Worm (Caenorhabditis elegans) whole organism, L3 larva: Measurements from ENCODE around the gene ZK892.3.
A peak's percentile ranks its signal among the peaks of the same experiment; 100 is the strongest.

ENCODE experiments used
- ZK546.5 ChIP-seq: sonication (generic microtip); optimal IDR thresholded peaks from 2 replicates; lab custom pipeline; 2017; ENCODE audit warnings: missing biosample characterization, missing genetic modification characterization
- aly-2 ChIP-seq: fragments of 150-350 bp; optimal IDR thresholded peaks from 2 replicates; lab custom pipeline; 2014; ENCODE audit warnings: missing biosample characterization, missing genetic modification characterization
- ama-1 ChIP-seq: fragments of 150-350 bp; optimal IDR thresholded peaks from 2 replicates; lab custom pipeline; 2018
- ceh-16 ChIP-seq: sonication (generic microtip); optimal IDR thresholded peaks from 2 replicates; lab custom pipeline; 2017; ENCODE audit warnings: missing biosample characterization, missing genetic modification characterization
- ceh-28 ChIP-seq: fragments of 150-350 bp; optimal IDR thresholded peaks from 2 replicates; lab custom pipeline; 2014; ENCODE audit warnings: missing biosample characterization, missing genetic modification reagents, missing genetic modification characterization
- ceh-82 ChIP-seq: fragments of 150-350 bp; optimal IDR thresholded peaks from 2 replicates; lab custom pipeline; 2014; ENCODE audit warnings: missing biosample characterization, missing genetic modification characterization
- daf-12 ChIP-seq: fragments of 150-350 bp; optimal IDR thresholded peaks from 2 replicates; lab custom pipeline; 2014; ENCODE audit warnings: missing biosample characterization, missing genetic modification reagents, missing genetic modification characterization
- egl-27 ChIP-seq: sonication (generic microtip); optimal IDR thresholded peaks from 4 replicates; lab custom pipeline; 2017; ENCODE audit warnings: missing biosample characterization, missing genetic modification reagents, missing genetic modification characterization
- egl-5 ChIP-seq: fragments of 150-350 bp; optimal IDR thresholded peaks from 2 replicates; lab custom pipeline; 2017; ENCODE audit warnings: missing biosample characterization, missing genetic modification reagents, missing genetic modification characterization, inconsistent platforms
- elt-1 ChIP-seq: fragments of 150-350 bp; optimal IDR thresholded peaks from 2 replicates; lab custom pipeline; 2014; ENCODE audit warnings: missing biosample characterization, missing genetic modification characterization
- elt-2 ChIP-seq: sonication (generic microtip); optimal IDR thresholded peaks from 2 replicates; lab custom pipeline; 2016; ENCODE audit warnings: missing genetic modification reagents, mild to moderate bottlenecking, missing genetic modification characterization, missing compliant biosample characterization
- elt-3 ChIP-seq, 3 experiments: fragments of 150-350 bp in 1 of 3; sonication (generic microtip) in 2 of 3; optimal IDR thresholded peaks; 2 replicates in 2 of 3; 4 replicates in 1 of 3; lab custom pipeline; 2014 to 2017; ENCODE audit warnings: missing biosample characterization in 3 of 3, missing genetic modification characterization in 3 of 3
- fos-1 ChIP-seq: fragments of 150-350 bp; optimal IDR thresholded peaks from 2 replicates; lab custom pipeline; 2014; ENCODE audit warnings: missing biosample characterization, missing genetic modification characterization
- hmg-11 ChIP-seq: sonication (generic microtip); optimal IDR thresholded peaks from 2 replicates; lab custom pipeline; 2016; ENCODE audit warnings: missing genetic modification characterization, missing compliant biosample characterization
- jun-1 ChIP-seq: fragments of 150-350 bp; optimal IDR thresholded peaks from 2 replicates; lab custom pipeline; 2014; ENCODE audit warnings: missing biosample characterization, missing genetic modification reagents, missing genetic modification characterization
- lin-15B ChIP-seq: fragments of 150-350 bp; optimal IDR thresholded peaks from 2 replicates; lab custom pipeline; 2014; ENCODE audit warnings: missing biosample characterization, missing genetic modification characterization
- lin-39 ChIP-seq: fragments of 150-350 bp; optimal IDR thresholded peaks from 2 replicates; lab custom pipeline; 2018; ENCODE audit warnings: missing biosample characterization, missing genetic modification reagents, missing genetic modification characterization
- mml-1 ChIP-seq: fragments of 150-350 bp; sonication (generic microtip); optimal IDR thresholded peaks from 3 replicates; lab custom pipeline; 2014; ENCODE audit warnings: missing biosample characterization, missing genetic modification characterization
- nfya-1 ChIP-seq: sonication (generic microtip); optimal IDR thresholded peaks from 2 replicates; lab custom pipeline; 2017; ENCODE audit warnings: missing genetic modification characterization, mild to moderate bottlenecking, missing compliant biosample characterization, antibody characterized with exemption, moderate library complexity; ENCODE audit not compliant: insufficient read depth
- nhr-11 ChIP-seq: fragments of 150-350 bp; optimal IDR thresholded peaks from 2 replicates; lab custom pipeline; 2014; ENCODE audit warnings: missing biosample characterization, missing genetic modification characterization
- nhr-12 ChIP-seq: fragments of 150-350 bp; optimal IDR thresholded peaks from 2 replicates; lab custom pipeline; 2014; ENCODE audit warnings: missing biosample characterization, missing genetic modification characterization
- nhr-23 ChIP-seq: fragments of 150-350 bp; optimal IDR thresholded peaks from 2 replicates; lab custom pipeline; 2014; ENCODE audit warnings: missing biosample characterization, missing genetic modification reagents, missing genetic modification characterization
- nhr-25 ChIP-seq: sonication (generic microtip); optimal IDR thresholded peaks from 2 replicates; lab custom pipeline; 2017; ENCODE audit warnings: missing biosample characterization, missing genetic modification characterization
- nhr-28 ChIP-seq: fragments of 150-350 bp; optimal IDR thresholded peaks from 2 replicates; lab custom pipeline; 2014; ENCODE audit warnings: missing biosample characterization, missing genetic modification characterization
- nhr-43 ChIP-seq: sonication (generic microtip); optimal IDR thresholded peaks from 2 replicates; lab custom pipeline; 2016; ENCODE audit warnings: mild to moderate bottlenecking, missing genetic modification characterization, missing compliant biosample characterization; ENCODE audit not compliant: poor library complexity, severe bottlenecking
- nhr-76 ChIP-seq: fragments of 150-350 bp; sonication (generic microtip); optimal IDR thresholded peaks from 5 replicates; lab custom pipeline; 2014; ENCODE audit warnings: missing biosample characterization, missing genetic modification characterization
- pha-4 ChIP-seq: fragments of 150-350 bp; optimal IDR thresholded peaks from 2 replicates; lab custom pipeline; 2014; ENCODE audit warnings: missing biosample characterization, missing genetic modification reagents, missing genetic modification characterization
- pqm-1 ChIP-seq: fragments of 150-350 bp; optimal IDR thresholded peaks from 2 replicates; lab custom pipeline; 2017; ENCODE audit warnings: missing biosample characterization, missing genetic modification characterization, inconsistent platforms
- sea-2 ChIP-seq: fragments of 150-350 bp; sonication (generic microtip); optimal IDR thresholded peaks from 4 replicates; lab custom pipeline; 2014; ENCODE audit warnings: missing biosample characterization, missing genetic modification reagents, missing genetic modification characterization
- snpc-4 ChIP-seq: fragments of 150-350 bp; optimal IDR thresholded peaks from 2 replicates; lab custom pipeline; 2014; ENCODE audit warnings: missing biosample characterization, missing genetic modification characterization
- unc-39 ChIP-seq: sonication (generic microtip); optimal IDR thresholded peaks from 4 replicates; lab custom pipeline; 2017; ENCODE audit warnings: missing biosample characterization, missing genetic modification characterization
- unc-62 ChIP-seq: fragments of 150-350 bp; sonication (generic microtip); optimal IDR thresholded peaks from 4 replicates; lab custom pipeline; 2014; ENCODE audit warnings: missing biosample characterization, missing genetic modification reagents, missing genetic modification characterization
- ztf-11 ChIP-seq: fragments of 150-350 bp; optimal IDR thresholded peaks from 2 replicates; lab custom pipeline; 2014; ENCODE audit warnings: missing biosample characterization, missing genetic modification characterization

The ZK892.3 gene

ce11 chrII:10011733-10012132, 10.1 kb downstream of the ZK892.3 start:
- TF ChIP-seq nhr-25 (tag; lab: Kevin White, UChicago) = peak; percentile 2
- no peak for TF ChIP-seq nhr-28 (tag; lab: Kevin White, UChicago)

DNA sequence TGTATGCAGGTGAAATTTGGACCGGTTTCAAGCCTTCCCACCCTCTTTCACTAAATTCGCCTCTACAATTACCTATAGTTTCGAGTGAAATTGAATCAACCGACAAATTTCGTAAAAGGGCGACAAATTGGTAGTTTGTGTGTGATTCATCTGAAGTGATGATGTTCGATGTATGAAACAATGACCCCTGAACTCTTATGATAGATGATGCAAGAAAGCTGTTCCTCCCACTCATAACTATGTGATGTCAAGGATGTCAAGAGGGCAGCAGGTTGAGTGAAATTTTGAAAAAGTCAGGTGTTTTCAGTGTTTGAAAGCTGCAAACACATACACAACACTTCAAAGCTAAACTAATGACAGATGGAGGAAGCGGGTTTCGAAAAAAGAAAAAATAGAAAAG, 10.8 kb downstream of the ZK892.3 start:
- no peak for TF ChIP-seq daf-12 (tag; lab: Kevin White, UChicago)
- peak; percentile 47 for TF ChIP-seq nhr-11 (tag; lab: Kevin White, UChicago)

- TF ChIP-seq ZK546.5 (tag; lab: Kevin White, UChicago) (no peak), nhr-23 (tag; lab: Kevin White, UChicago) (no peak), elt-1 (tag; lab: Kevin White, UChicago) (no peak), hmg-11 (no peak), egl-27 (tag; lab: Kevin White, UChicago) (no peak), nhr-76 (tag; lab: Kevin White, UChicago) (no peak)
These were observed 12.7 kb downstream of the ZK892.3 start for ce11 chrII:10014384-10014783.

DNA sequence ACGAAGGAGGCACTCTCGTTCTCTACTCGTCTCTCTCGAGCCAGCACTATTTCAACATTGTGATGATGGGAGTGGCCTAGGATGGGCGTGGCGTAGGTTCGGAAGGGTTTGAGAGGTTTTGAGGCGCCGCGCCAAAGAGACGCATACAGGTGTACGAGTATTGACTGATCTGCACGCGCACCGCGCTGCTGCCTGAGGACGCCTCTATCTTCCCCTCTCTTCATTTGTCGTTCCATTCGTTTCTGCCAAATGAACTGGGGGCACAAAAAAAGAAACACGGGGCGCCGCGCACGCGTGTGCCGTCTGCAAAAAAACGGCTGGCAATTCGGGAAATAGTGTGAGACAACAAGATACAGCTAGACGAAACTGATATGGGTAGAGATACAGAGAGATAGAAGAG, 14.4 kb downstream of the ZK892.3 start, which contains the start of gene lec-2:
Gene lec-2 (minus strand): TSS at position 171 of the 400 bp plus-strand sequence.
- TF ChIP-seq sea-2 (GFP tag; lab: Kevin White, UChicago) (no peak), fos-1 (tag; lab: Kevin White, UChicago) (no peak), ceh-28 (tag; lab: Kevin White, UChicago) (no peak), ama-1 (no peak), nfya-1 (tag; lab: Kevin White, UChicago) (peak; percentile 36), nhr-25 (tag; lab: Kevin White, UChicago) (no peak), nhr-43 (tag; lab: Kevin White, UChicago) (no peak), unc-39 (no peak), snpc-4 (tag; lab: Kevin White, UChicago) (no peak), nhr-12 (tag; lab: Kevin White, UChicago) (no peak), elt-1 (tag; lab: Kevin White, UChicago) (no peak), lin-39 (tag; lab: Kevin White, UChicago) (no peak), daf-12 (tag; lab: Kevin White, UChicago) (no peak), pha-4 (tag; lab: Kevin White, UChicago) (peak; percentile 54)

ce11 chrII:10017528-10017927, 15.9 kb downstream of the ZK892.3 start:
- TF ChIP-seq elt-3 (tag; optimal IDR thresholded peaks at IDR 0.05; lab: Kevin White, UChicago) = no peak
- no peak for TF ChIP-seq ceh-28 (tag; lab: Kevin White, UChicago)
- TF ChIP-seq nhr-12 (tag; lab: Kevin White, UChicago) = no peak
- TF ChIP-seq nhr-76 (tag; lab: Kevin White, UChicago) = no peak
- no peak for TF ChIP-seq elt-2
- TF ChIP-seq egl-5 = no peak
- TF ChIP-seq mml-1 (tag; lab: Kevin White, UChicago) = no peak
- TF ChIP-seq jun-1 (tag; lab: Kevin White, UChicago) = no peak
- TF ChIP-seq aly-2 (tag; lab: Kevin White, UChicago) = no peak
- no peak for TF ChIP-seq lin-39 (tag; lab: Kevin White, UChicago)
- TF ChIP-seq ceh-82 (tag; lab: Kevin White, UChicago) = no peak
- no peak for TF ChIP-seq ama-1
- TF ChIP-seq lin-15B (tag; lab: Kevin White, UChicago) = no peak
- TF ChIP-seq ceh-16 (tag; lab: Kevin White, UChicago) = no peak
- no peak for TF ChIP-seq nhr-23 (tag; lab: Kevin White, UChicago)
- TF ChIP-seq pqm-1 (tag; lab: Kevin White, UChicago) = no peak

ce11 chrII:10019669-10020068, 18.0 kb downstream of the ZK892.3 start:
- TF ChIP-seq ztf-11 (tag; lab: Kevin White, UChicago) (no peak), unc-62 (GFP tag; lab: Kevin White, UChicago) (no peak), pha-4 (tag; lab: Kevin White, UChicago) (peak; percentile 43)
